Worm (Caenorhabditis elegans) whole organism, L2 larva: ENCODE data around the gene grl-17.

Source experiments
- C34F6.9 ChIP-seq: fragments of 150-350 bp; optimal IDR thresholded peaks from 2 replicates; lab custom pipeline; 2014; ENCODE audit warnings: missing biosample characterization, missing genetic modification characterization
- F13H6.1 ChIP-seq: sonication (generic microtip); optimal IDR thresholded peaks from 2 replicates; lab custom pipeline; 2016; ENCODE audit warnings: missing genetic modification characterization, missing compliant biosample characterization
- Y55F3AM.14 ChIP-seq: fragments of 200-800 bp; sonication (Bioruptor generic); optimal IDR thresholded peaks from 2 replicates; lab custom pipeline; 2018; ENCODE audit warnings: mild to moderate bottlenecking, missing genetic modification characterization, missing compliant biosample characterization
- ZK546.5 ChIP-seq: sonication (generic microtip); optimal IDR thresholded peaks from 2 replicates; lab custom pipeline; 2017; ENCODE audit warnings: missing biosample characterization, missing genetic modification characterization
- ama-1 ChIP-seq: fragments of 150-350 bp; optimal IDR thresholded peaks from 2 replicates; lab custom pipeline; 2018; ENCODE audit warnings: inconsistent platforms
- ceh-16 ChIP-seq: fragments of 150-350 bp; optimal IDR thresholded peaks from 2 replicates; lab custom pipeline; 2014; ENCODE audit warnings: missing biosample characterization, missing genetic modification characterization
- ceh-82 ChIP-seq: fragments of 150-350 bp; optimal IDR thresholded peaks from 2 replicates; lab custom pipeline; 2014; ENCODE audit warnings: missing biosample characterization, missing genetic modification characterization
- gmeb-1 ChIP-seq: fragments of 150-350 bp; optimal IDR thresholded peaks from 2 replicates; lab custom pipeline; 2014; ENCODE audit warnings: missing biosample characterization, missing genetic modification characterization
- lin-11 ChIP-seq: fragments of 150-350 bp; sonication (generic microtip); optimal IDR thresholded peaks from 2 replicates; lab custom pipeline; 2014; ENCODE audit warnings: missing biosample characterization, missing genetic modification characterization, inconsistent platforms, mixed read lengths
- lsy-2 ChIP-seq, 2 experiments: fragments of 150-350 bp in 1 of 2; sonication (generic microtip) in 1 of 2; optimal IDR thresholded peaks; 2 replicates each; lab custom pipeline; 2014 to 2017; ENCODE audit warnings: missing biosample characterization in 2 of 2, missing genetic modification characterization in 2 of 2
- mab-5 ChIP-seq: fragments of 150-350 bp; optimal IDR thresholded peaks from 2 replicates; lab custom pipeline; 2014; ENCODE audit warnings: missing biosample characterization, missing genetic modification characterization
- nhr-21 ChIP-seq: fragments of 150-350 bp; optimal IDR thresholded peaks from 2 replicates; lab custom pipeline; 2014; ENCODE audit warnings: missing biosample characterization, missing genetic modification characterization
- nhr-23 ChIP-seq: fragments of 150-350 bp; optimal IDR thresholded peaks from 2 replicates; lab custom pipeline; 2014; ENCODE audit warnings: missing biosample characterization, missing genetic modification reagents, missing genetic modification characterization
- nhr-6 ChIP-seq: fragments of 150-350 bp; optimal IDR thresholded peaks from 2 replicates; lab custom pipeline; 2014; ENCODE audit warnings: missing biosample characterization, missing genetic modification characterization
- nhr-77 ChIP-seq: fragments of 150-350 bp; optimal IDR thresholded peaks from 2 replicates; lab custom pipeline; 2014; ENCODE audit warnings: missing biosample characterization, missing genetic modification characterization
- unc-55 ChIP-seq: fragments of 150-350 bp; sonication (generic microtip); optimal IDR thresholded peaks from 3 replicates; lab custom pipeline; 2014; ENCODE audit warnings: missing biosample characterization, missing genetic modification reagents, missing genetic modification characterization
- zag-1 ChIP-seq: fragments of 150-350 bp; optimal IDR thresholded peaks from 2 replicates; lab custom pipeline; 2014; ENCODE audit warnings: missing biosample characterization, missing genetic modification characterization
- ztf-1 ChIP-seq: fragments of 200-800 bp; sonication (Bioruptor generic); conservative IDR thresholded peaks from 2 replicates; pipeline ENCODE4 v1.3.6; 2022; ENCODE audit warnings: missing genetic modification characterization, missing compliant biosample characterization
- ztf-4 ChIP-seq: fragments of 150-350 bp; optimal IDR thresholded peaks from 2 replicates; lab custom pipeline; 2014; ENCODE audit warnings: missing biosample characterization, missing genetic modification characterization

grl-17 gene

DNA sequence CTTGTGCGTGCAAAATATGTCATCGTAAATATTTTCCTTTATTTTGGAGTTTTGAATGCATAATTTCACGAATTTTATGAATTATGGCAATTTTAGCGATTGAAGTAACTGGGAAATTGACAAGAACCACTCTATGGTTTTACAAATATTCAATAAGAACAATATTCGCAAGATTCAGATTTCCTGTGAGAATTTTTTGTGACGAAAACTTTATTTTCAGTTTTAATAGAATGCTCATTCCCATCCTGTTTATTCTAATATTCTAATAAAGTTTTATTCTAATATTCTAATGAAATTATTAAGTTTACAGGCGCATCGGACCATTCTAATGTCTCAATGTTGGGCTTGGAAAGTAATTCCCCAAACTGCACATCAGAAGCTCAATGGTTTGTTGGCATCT is 40.5 kb downstream of the grl-17 start, which contains the start of gene R11G10.3:
TSS of gene R11G10.3 (plus strand) at position 301 of the 400 bp plus-strand sequence.
- TF ChIP-seq ceh-16 (tag; lab: Kevin White, UChicago) (no peak), ztf-4 (no peak), F13H6.1 (tag; lab: Kevin White, UChicago) (no peak), nhr-23 (tag; lab: Kevin White, UChicago) (no peak), unc-55 (no peak), nhr-6 (no peak), lin-11 (tag; lab: Kevin White, UChicago) (no peak), ztf-1 (GFP tag; lab: Robert Waterston, UW) (no peak), nhr-77 (no peak), mab-5 (tag; lab: Kevin White, UChicago) (no peak), ZK546.5 (no peak), ama-1 (no peak), ceh-82 (tag; lab: Kevin White, UChicago) (no peak), nhr-21 (no peak), Y55F3AM.14 (no peak), zag-1 (tag; lab: Kevin White, UChicago) (no peak)

DNA sequence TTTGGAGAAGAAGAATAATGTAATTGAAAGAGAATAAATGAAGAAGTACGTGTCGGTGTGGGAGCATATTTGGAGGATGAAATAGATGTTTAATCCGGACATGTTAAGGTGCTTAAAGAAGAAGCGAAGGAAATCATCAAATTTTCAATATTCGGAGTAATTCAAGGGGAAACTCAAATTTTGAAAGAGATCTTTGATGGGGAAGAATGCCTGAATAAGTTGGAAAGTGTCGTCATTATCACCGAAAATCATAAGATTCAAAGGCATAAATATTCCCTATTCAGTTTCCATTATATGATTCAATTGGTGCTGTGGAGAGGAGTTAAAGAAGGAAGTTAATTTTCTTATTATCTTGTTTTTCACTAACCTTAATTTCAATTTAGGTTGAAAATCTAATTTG is 48.6 kb downstream of the grl-17 start, which contains the start of gene semi-1:
TSS of gene semi-1 (minus strand) at position 101 of the 400 bp plus-strand sequence.
- TF ChIP-seq lsy-2 (tag; optimal IDR thresholded peaks at IDR 0.05; lab: Kevin White, UChicago) (no peak), gmeb-1 (no peak)
- TF ChIP-seq, all 48 proteins: peak for 0

- TF ChIP-seq C34F6.9 (tag; lab: Kevin White, UChicago): no peak
Measured at ce11 chrV:13512515-13512914, 51.2 kb downstream of the grl-17 start.
